Fruit fly (Drosophila melanogaster) whole organism, embryonic: Measurements from ENCODE around the gene CG15480.

Experiments used
- CG1024 ChIP-seq: fragments of 200-800 bp; sonication (Bioruptor generic); IDR thresholded peaks from 2 replicates; pipeline ENCODE4 v1.3.6; 2022; ENCODE audit warnings: missing biosample characterization, missing genetic modification characterization
- CG10654 ChIP-seq: fragments of 200-800 bp; sonication (Bioruptor generic); optimal IDR thresholded peaks from 2 replicates; lab custom pipeline; 2016; ENCODE audit warnings: missing biosample characterization, missing genetic modification characterization
- CG14050 ChIP-seq: fragments of 200-800 bp; sonication (Bioruptor generic); IDR thresholded peaks from 3 replicates; pipeline ENCODE4 v1.3.6; 2022; ENCODE audit warnings: missing biosample characterization, missing genetic modification characterization
- CG15073 ChIP-seq: fragments of 200-800 bp; sonication (Bioruptor generic); optimal IDR thresholded peaks from 2 replicates; lab custom pipeline; 2016; ENCODE audit warnings: missing biosample characterization, missing genetic modification characterization
- CG1602 ChIP-seq: fragments of 200-800 bp; sonication (Bioruptor generic); optimal IDR thresholded peaks from 3 replicates; lab custom pipeline; 2016; ENCODE audit warnings: missing biosample characterization, missing genetic modification characterization
- CG18262 ChIP-seq: fragments of 200-800 bp; optimal IDR thresholded peaks from 3 replicates; lab custom pipeline; 2019; ENCODE audit warnings: missing biosample characterization, mild to moderate bottlenecking, missing genetic modification characterization, moderate library complexity
- CG2199 ChIP-seq: fragments of 200-800 bp; sonication (Bioruptor generic); IDR thresholded peaks from 3 replicates; pipeline ENCODE4 v1.3.6; 2022; ENCODE audit warnings: missing biosample characterization, missing genetic modification characterization
- CG32772 ChIP-seq: fragments of 200-800 bp; sonication (Bioruptor generic); IDR thresholded peaks from 2 replicates; pipeline ENCODE4 v1.3.6; 2022; ENCODE audit warnings: missing biosample characterization, missing genetic modification characterization
- CG33557 ChIP-seq: fragments of 200-800 bp; sonication (Bioruptor generic); optimal IDR thresholded peaks from 2 replicates; lab custom pipeline; 2019; ENCODE audit warnings: missing biosample characterization, mild to moderate bottlenecking, missing genetic modification characterization, moderate library complexity
- CG5245 ChIP-seq: fragments of 200-800 bp; sonication (Bioruptor generic); optimal IDR thresholded peaks from 3 replicates; lab custom pipeline; 2016; ENCODE audit warnings: missing biosample characterization, missing genetic modification characterization
- CG6791 ChIP-seq: fragments of 200-800 bp; sonication (Bioruptor generic); IDR thresholded peaks from 3 replicates; pipeline ENCODE4 v1.3.6; 2022; ENCODE audit warnings: missing biosample characterization, missing genetic modification characterization; ENCODE audit not compliant: partially characterized antibody
- CG7928 ChIP-seq: fragments of 200-800 bp; sonication (Bioruptor generic); optimal IDR thresholded peaks from 2 replicates; lab custom pipeline; 2017; ENCODE audit warnings: missing biosample characterization, mild to moderate bottlenecking, missing genetic modification characterization
- CG7963 ChIP-seq: fragments of 200-800 bp; sonication (Bioruptor generic); IDR thresholded peaks from 3 replicates; pipeline ENCODE4 v1.3.6; 2022; ENCODE audit warnings: missing biosample characterization, missing genetic modification characterization; ENCODE audit not compliant: partially characterized antibody
- CG8388 ChIP-seq: fragments of 200-800 bp; sonication (Bioruptor generic); optimal IDR thresholded peaks from 2 replicates; lab custom pipeline; 2019; ENCODE audit warnings: missing biosample characterization, mild to moderate bottlenecking, missing genetic modification characterization, moderate library complexity
- CG9437 ChIP-seq: fragments of 200-800 bp; sonication (Bioruptor generic); optimal IDR thresholded peaks from 2 replicates; lab custom pipeline; 2018; ENCODE audit warnings: missing biosample characterization, mild to moderate bottlenecking, missing genetic modification characterization
- D19B ChIP-seq: fragments of 200-800 bp; sonication (Bioruptor generic); optimal IDR thresholded peaks from 2 replicates; lab custom pipeline; 2017; ENCODE audit warnings: missing biosample characterization, mild to moderate bottlenecking, missing genetic modification characterization
- Dip3 ChIP-seq: fragments of 200-800 bp; sonication (Bioruptor generic); optimal IDR thresholded peaks from 3 replicates; lab custom pipeline; 2016; ENCODE audit warnings: missing biosample characterization, missing genetic modification characterization
- Gsc ChIP-seq: fragments of 200-800 bp; sonication (Bioruptor generic); IDR thresholded peaks from 2 replicates; pipeline ENCODE4 v1.3.6; 2022; ENCODE audit warnings: missing biosample characterization, missing genetic modification characterization
- HLH54F ChIP-seq: fragments of 200-800 bp; sonication (Bioruptor generic); optimal IDR thresholded peaks from 3 replicates; lab custom pipeline; 2016; ENCODE audit warnings: missing biosample characterization, missing genetic modification characterization
- Lhr ChIP-seq: fragments of 200-800 bp; sonication (Bioruptor generic); optimal IDR thresholded peaks from 3 replicates; lab custom pipeline; 2017; ENCODE audit warnings: mild to moderate bottlenecking, missing biosample characterization, missing genetic modification reagents, missing genetic modification characterization
- Med ChIP-seq: fragments of 200-800 bp; sonication (Bioruptor generic); peaks from one replicate; lab custom pipeline; 2016; ENCODE audit warnings: missing biosample characterization, missing genetic modification characterization, mild to moderate bottlenecking, inconsistent platforms, moderate library complexity
- Oaz ChIP-seq: fragments of 200-800 bp; sonication (Bioruptor generic); IDR thresholded peaks from 2 replicates; pipeline ENCODE4 v1.3.6; 2022; ENCODE audit warnings: missing biosample characterization, missing genetic modification characterization
- Opbp ChIP-seq: fragments of 200-800 bp; sonication (Bioruptor generic); IDR thresholded peaks from 3 replicates; pipeline ENCODE4 v1.3.6; 2022; ENCODE audit warnings: missing biosample characterization, missing genetic modification characterization; ENCODE audit not compliant: partially characterized antibody
- PHDP ChIP-seq: fragments of 200-800 bp; sonication (Bioruptor generic); optimal IDR thresholded peaks from 3 replicates; lab custom pipeline; 2018; ENCODE audit warnings: missing biosample characterization, mild to moderate bottlenecking, missing genetic modification characterization, moderate library complexity
- Sox100B ChIP-seq: fragments of 200-800 bp; sonication (Bioruptor generic); optimal IDR thresholded peaks from 3 replicates; lab custom pipeline; 2018; ENCODE audit warnings: missing biosample characterization, mild to moderate bottlenecking, missing genetic modification characterization
- Sox102F ChIP-seq: fragments of 200-800 bp; sonication (Bioruptor generic); optimal IDR thresholded peaks from 2 replicates; lab custom pipeline; 2018; ENCODE audit warnings: missing biosample characterization, mild to moderate bottlenecking, missing genetic modification characterization, moderate library complexity
- ara ChIP-seq: fragments of 200-800 bp; sonication (Bioruptor generic); IDR thresholded peaks from 2 replicates; pipeline ENCODE4 v1.3.6; 2022; ENCODE audit warnings: missing biosample characterization, missing genetic modification characterization
- bcd ChIP-seq: fragments of 200-800 bp; sonication (Bioruptor generic); optimal IDR thresholded peaks from 2 replicates; lab custom pipeline; 2017; ENCODE audit warnings: missing biosample characterization, mild to moderate bottlenecking, missing genetic modification characterization
- btn ChIP-seq: fragments of 200-800 bp; sonication (Bioruptor generic); optimal IDR thresholded peaks from 2 replicates; lab custom pipeline; 2016; ENCODE audit warnings: missing biosample characterization, missing genetic modification characterization
- chm ChIP-seq: fragments of 200-800 bp; sonication (Bioruptor generic); IDR thresholded peaks from 2 replicates; pipeline ENCODE4 v1.3.6; 2022; ENCODE audit warnings: missing biosample characterization, missing genetic modification characterization
- crc ChIP-seq: fragments of 200-800 bp; sonication (Bioruptor generic); optimal IDR thresholded peaks from 2 replicates; lab custom pipeline; 2016; ENCODE audit warnings: missing biosample characterization, missing genetic modification characterization
- croc ChIP-seq: fragments of 200-800 bp; sonication (Bioruptor generic); conservative IDR thresholded peaks from 3 replicates; pipeline ENCODE4 v1.3.6; 2022; ENCODE audit warnings: missing biosample characterization, missing genetic modification characterization
- eyg ChIP-seq: fragments of 200-800 bp; sonication (Bioruptor generic); optimal IDR thresholded peaks from 3 replicates; lab custom pipeline; 2016; ENCODE audit warnings: missing biosample characterization, missing genetic modification characterization
- fu2 ChIP-seq: fragments of 200-800 bp; sonication (Bioruptor generic); optimal IDR thresholded peaks from 2 replicates; lab custom pipeline; 2016; ENCODE audit warnings: missing biosample characterization, missing genetic modification characterization
- gsb ChIP-seq: fragments of 200-800 bp; sonication (Bioruptor generic); IDR thresholded peaks from 2 replicates; pipeline ENCODE4 v1.3.6; 2022; ENCODE audit warnings: missing biosample characterization, missing genetic modification characterization
- inv ChIP-seq: fragments of 200-800 bp; sonication (Bioruptor generic); IDR thresholded peaks from 2 replicates; pipeline ENCODE4 v1.3.6; 2022; ENCODE audit warnings: missing biosample characterization, missing genetic modification characterization; ENCODE audit not compliant: partially characterized antibody
- jing ChIP-seq: fragments of 200-800 bp; sonication (Bioruptor generic); optimal IDR thresholded peaks from 2 replicates; lab custom pipeline; 2018; ENCODE audit warnings: missing biosample characterization, mild to moderate bottlenecking, missing genetic modification characterization
- luna ChIP-seq: fragments of 200-800 bp; sonication (Bioruptor generic); optimal IDR thresholded peaks from 2 replicates; lab custom pipeline; 2016; ENCODE audit warnings: missing biosample characterization, missing genetic modification characterization
- oc ChIP-seq: fragments of 200-800 bp; sonication (Bioruptor generic); optimal IDR thresholded peaks from 2 replicates; lab custom pipeline; 2018; ENCODE audit warnings: missing biosample characterization, mild to moderate bottlenecking, missing genetic modification characterization, moderate library complexity
- pan ChIP-seq, 4 experiments: fragments of >200 bp in 3 of 4; fragments of 200-800 bp in 1 of 4; sonication (Bioruptor generic) in 1 of 4; optimal IDR thresholded peaks in 3 of 4; IDR thresholded peaks in 1 of 4; 2 replicates each; pipeline versions ENCODE4 v1.3.6 to Lab custom; 2017 to 2022; ENCODE audit warnings: missing biosample characterization in 2 of 4, missing genetic modification characterization in 2 of 4, mixed read lengths in 1 of 4
- pum ChIP-seq: fragments of 200-800 bp; sonication (Bioruptor generic); optimal IDR thresholded peaks from 2 replicates; lab custom pipeline; 2016; ENCODE audit warnings: missing biosample characterization, missing genetic modification characterization
- ranshi ChIP-seq: fragments of 200-800 bp; sonication (Bioruptor generic); IDR thresholded peaks from 2 replicates; pipeline ENCODE4 v1.3.6; 2022; ENCODE audit warnings: missing biosample characterization, missing genetic modification characterization
- salm ChIP-seq: fragments of 200-800 bp; sonication (Bioruptor generic); optimal IDR thresholded peaks from 2 replicates; lab custom pipeline; 2018; ENCODE audit warnings: missing biosample characterization, mild to moderate bottlenecking, missing genetic modification characterization
- sc ChIP-seq, 3 experiments: fragments of >200 bp in 2 of 3; fragments of 200-800 bp in 1 of 3; sonication (Bioruptor generic) in 1 of 3; optimal IDR thresholded peaks; 2 replicates in 2 of 3; 3 replicates in 1 of 3; lab custom pipeline; 2017; ENCODE audit warnings: mild to moderate bottlenecking in 1 of 3, missing biosample characterization in 1 of 3, missing genetic modification characterization in 1 of 3, missing genetic modification reagents in 1 of 3
- sd ChIP-seq: fragments of 200-800 bp; sonication (Bioruptor generic); optimal IDR thresholded peaks from 3 replicates; lab custom pipeline; 2018; ENCODE audit warnings: missing biosample characterization, mild to moderate bottlenecking, missing genetic modification characterization, moderate library complexity
- slou ChIP-seq: fragments of 200-800 bp; sonication (Bioruptor generic); optimal IDR thresholded peaks from 3 replicates; lab custom pipeline; 2016; ENCODE audit warnings: missing biosample characterization, missing genetic modification characterization
- stwl ChIP-seq: fragments of 200-800 bp; sonication (Bioruptor generic); optimal IDR thresholded peaks from 3 replicates; lab custom pipeline; 2018; ENCODE audit warnings: missing biosample characterization, mild to moderate bottlenecking, missing genetic modification characterization, moderate library complexity
- tx ChIP-seq: fragments of 200-800 bp; sonication (Bioruptor generic); optimal IDR thresholded peaks from 2 replicates; lab custom pipeline; 2016; ENCODE audit warnings: missing biosample characterization, missing genetic modification characterization
- zen ChIP-seq: fragments of 200-800 bp; sonication (Bioruptor generic); optimal IDR thresholded peaks from 3 replicates; lab custom pipeline; 2018; ENCODE audit warnings: missing biosample characterization, mild to moderate bottlenecking, missing genetic modification characterization, moderate library complexity
- zfh1 ChIP-seq: fragments of 200-800 bp; sonication (Bioruptor generic); IDR thresholded peaks from 3 replicates; pipeline ENCODE4 v1.3.6; 2022; ENCODE audit warnings: missing biosample characterization, missing genetic modification characterization

CG15480 gene

dm6 chr2L:13191894-13192293 is 33.2 kb downstream of the CG15480 start, which contains the start of the genes CG16974 and Edem2 (continued):
- TF ChIP-seq D19B (GFP tag; lab: Kevin White, UChicago) (no peak), Oaz (GFP tag; lab: Robert Waterston, UW) (0 out of 2 replicates have a peak, but pooled peaks have one; percentile 11), jing (no peak), tx (no peak), CG15073 (GFP tag; lab: Kevin White, UChicago) (no peak), gsb (GFP tag; lab: Robert Waterston, UW) (no peak), fu2 (no peak), CG1602 (GFP tag; lab: Kevin White, UChicago) (peak; percentile 76), inv (GFP tag; lab: Robert Waterston, UW) (no peak), CG2199 (GFP tag; lab: Robert Waterston, UW) (no peak), salm (tag; lab: Kevin White, UChicago) (peak; percentile 46), CG7963 (GFP tag; lab: Robert Waterston, UW) (no peak), ranshi (peak; percentile 73; the same call in 1 of the 2 replicates), eyg (no peak), crc (GFP tag; lab: Kevin White, UChicago) (no peak), CG8388 (GFP tag; lab: Kevin White, UChicago) (no peak), Lhr (GFP tag; lab: Kevin White, UChicago) (peak; percentile 89), Opbp (GFP tag; lab: Robert Waterston, UW) (no peak), zfh1 (GFP tag; lab: Robert Waterston, UW) (peak; percentile 81), chm (GFP tag; lab: Robert Waterston, UW) (no peak), pan (optimal IDR thresholded peaks at IDR 0.05; lab: Kevin White, UChicago) (no peak), pan (GFP tag; optimal IDR thresholded peaks at IDR 0.05 in 1 of 2, IDR thresholded peaks at IDR 0.05 in 1 of 2) (peak in 1 of 2 experiments; percentile 82), CG1024 (no peak), sd (no peak), CG18262 (tag; lab: Kevin White, UChicago) (no peak), sc (optimal IDR thresholded peaks at IDR 0.05; lab: Kevin White, UChicago) (no peak), sc (GFP tag; optimal IDR thresholded peaks at IDR 0.05; lab: Kevin White, UChicago) (no peak), Gsc (no peak), CG6791 (no peak), Sox102F (GFP tag; lab: Kevin White, UChicago) (no peak), slou (GFP tag; lab: Kevin White, UChicago) (peak; percentile 70), ara (GFP tag; lab: Robert Waterston, UW) (no peak), Dip3 (GFP tag; lab: Kevin White, UChicago) (peak; percentile 19), pum (GFP tag; lab: Kevin White, UChicago) (no peak), HLH54F (peak; percentile 12), CG14050 (GFP tag; lab: Robert Waterston, UW) (peak; percentile 44; the same call in 2 of the 3 replicates), stwl (tag; lab: Kevin White, UChicago) (peak; percentile 88), CG5245 (GFP tag; lab: Kevin White, UChicago) (peak; percentile 51), CG9437 (peak; percentile 25), CG7928 (GFP tag; lab: Kevin White, UChicago) (no peak), bcd (peak; percentile 70), luna (GFP tag; lab: Kevin White, UChicago) (no peak), croc (GFP tag; lab: Robert Waterston, UW) (no peak; the same call in 1 of the 3 replicates), Med (GFP tag; lab: Kevin White, UChicago) (peak; percentile 89), CG10654 (GFP tag; lab: Kevin White, UChicago) (peak; percentile 73), Sox100B (GFP tag; lab: Kevin White, UChicago) (no peak), zen (tag; lab: Kevin White, UChicago) (peak; percentile 85), CG33557 (peak; percentile 52), oc (tag; lab: Kevin White, UChicago) (no peak), PHDP (tag; lab: Kevin White, UChicago) (no peak), btn (no peak), CG32772 (GFP tag; lab: Robert Waterston, UW) (peak; percentile 85)
